Worm (Caenorhabditis elegans) whole organism, L3 larva: ENCODE data around the gene F45E12.6.

Experiments
- R02D3.7 ChIP-seq: fragments of 150-350 bp; optimal IDR thresholded peaks from 2 replicates; lab custom pipeline; 2014; ENCODE audit warnings: missing biosample characterization, missing genetic modification characterization
- ZK546.5 ChIP-seq: sonication (generic microtip); optimal IDR thresholded peaks from 2 replicates; lab custom pipeline; 2017; ENCODE audit warnings: missing biosample characterization, missing genetic modification characterization
- aly-2 ChIP-seq: fragments of 150-350 bp; optimal IDR thresholded peaks from 2 replicates; lab custom pipeline; 2014; ENCODE audit warnings: missing biosample characterization, missing genetic modification characterization
- ama-1 ChIP-seq: fragments of 150-350 bp; optimal IDR thresholded peaks from 2 replicates; lab custom pipeline; 2018
- ceh-16 ChIP-seq: sonication (generic microtip); optimal IDR thresholded peaks from 2 replicates; lab custom pipeline; 2017; ENCODE audit warnings: missing biosample characterization, missing genetic modification characterization
- ceh-28 ChIP-seq: fragments of 150-350 bp; optimal IDR thresholded peaks from 2 replicates; lab custom pipeline; 2014; ENCODE audit warnings: missing biosample characterization, missing genetic modification reagents, missing genetic modification characterization
- ceh-82 ChIP-seq: fragments of 150-350 bp; optimal IDR thresholded peaks from 2 replicates; lab custom pipeline; 2014; ENCODE audit warnings: missing biosample characterization, missing genetic modification characterization
- ceh-9 ChIP-seq: sonication (generic microtip); optimal IDR thresholded peaks from 2 replicates; lab custom pipeline; 2018; ENCODE audit warnings: missing biosample characterization, missing genetic modification characterization
- daf-12 ChIP-seq: fragments of 150-350 bp; optimal IDR thresholded peaks from 2 replicates; lab custom pipeline; 2014; ENCODE audit warnings: missing biosample characterization, missing genetic modification reagents, missing genetic modification characterization
- egl-5 ChIP-seq: fragments of 150-350 bp; optimal IDR thresholded peaks from 2 replicates; lab custom pipeline; 2017; ENCODE audit warnings: missing biosample characterization, missing genetic modification reagents, missing genetic modification characterization, inconsistent platforms
- elt-1 ChIP-seq: fragments of 150-350 bp; optimal IDR thresholded peaks from 2 replicates; lab custom pipeline; 2014; ENCODE audit warnings: missing biosample characterization, missing genetic modification characterization
- elt-2 ChIP-seq: sonication (generic microtip); optimal IDR thresholded peaks from 2 replicates; lab custom pipeline; 2016; ENCODE audit warnings: missing genetic modification reagents, mild to moderate bottlenecking, missing genetic modification characterization, missing compliant biosample characterization
- elt-3 ChIP-seq, 3 experiments: fragments of 150-350 bp in 1 of 3; sonication (generic microtip) in 2 of 3; optimal IDR thresholded peaks; 2 replicates in 2 of 3; 4 replicates in 1 of 3; lab custom pipeline; 2014 to 2017; ENCODE audit warnings: missing biosample characterization in 3 of 3, missing genetic modification characterization in 3 of 3
- eor-1 ChIP-seq, 2 experiments: fragments of 150-350 bp; optimal IDR thresholded peaks; 2 replicates each; lab custom pipeline; 2014 to 2018; ENCODE audit warnings: missing biosample characterization in 2 of 2, missing genetic modification characterization in 2 of 2
- fkh-2 ChIP-seq: fragments of 150-350 bp; optimal IDR thresholded peaks from 2 replicates; lab custom pipeline; 2014; ENCODE audit warnings: missing biosample characterization, missing genetic modification reagents, missing genetic modification characterization
- fos-1 ChIP-seq: fragments of 150-350 bp; optimal IDR thresholded peaks from 2 replicates; lab custom pipeline; 2014; ENCODE audit warnings: missing biosample characterization, missing genetic modification characterization
- hmg-11 ChIP-seq: sonication (generic microtip); optimal IDR thresholded peaks from 2 replicates; lab custom pipeline; 2016; ENCODE audit warnings: missing genetic modification characterization, missing compliant biosample characterization
- jun-1 ChIP-seq: fragments of 150-350 bp; optimal IDR thresholded peaks from 2 replicates; lab custom pipeline; 2014; ENCODE audit warnings: missing biosample characterization, missing genetic modification reagents, missing genetic modification characterization
- lin-15B ChIP-seq: fragments of 150-350 bp; optimal IDR thresholded peaks from 2 replicates; lab custom pipeline; 2014; ENCODE audit warnings: missing biosample characterization, missing genetic modification characterization
- lin-39 ChIP-seq: fragments of 150-350 bp; optimal IDR thresholded peaks from 2 replicates; lab custom pipeline; 2018; ENCODE audit warnings: missing biosample characterization, missing genetic modification reagents, missing genetic modification characterization
- lsy-12 ChIP-seq: sonication (generic microtip); optimal IDR thresholded peaks from 2 replicates; lab custom pipeline; 2016; ENCODE audit warnings: mild to moderate bottlenecking, missing genetic modification characterization, missing compliant biosample characterization
- nfya-1 ChIP-seq: sonication (generic microtip); optimal IDR thresholded peaks from 2 replicates; lab custom pipeline; 2017; ENCODE audit warnings: missing genetic modification characterization, mild to moderate bottlenecking, missing compliant biosample characterization, antibody characterized with exemption, moderate library complexity; ENCODE audit not compliant: insufficient read depth
- nhr-11 ChIP-seq: fragments of 150-350 bp; optimal IDR thresholded peaks from 2 replicates; lab custom pipeline; 2014; ENCODE audit warnings: missing biosample characterization, missing genetic modification characterization
- nhr-12 ChIP-seq: fragments of 150-350 bp; optimal IDR thresholded peaks from 2 replicates; lab custom pipeline; 2014; ENCODE audit warnings: missing biosample characterization, missing genetic modification characterization
- nhr-23 ChIP-seq: fragments of 150-350 bp; optimal IDR thresholded peaks from 2 replicates; lab custom pipeline; 2014; ENCODE audit warnings: missing biosample characterization, missing genetic modification reagents, missing genetic modification characterization
- nhr-237 ChIP-seq: fragments of 150-350 bp; optimal IDR thresholded peaks from 2 replicates; lab custom pipeline; 2014; ENCODE audit warnings: missing biosample characterization, missing genetic modification characterization
- nhr-25 ChIP-seq: sonication (generic microtip); optimal IDR thresholded peaks from 2 replicates; lab custom pipeline; 2017; ENCODE audit warnings: missing biosample characterization, missing genetic modification characterization
- nhr-28 ChIP-seq: fragments of 150-350 bp; optimal IDR thresholded peaks from 2 replicates; lab custom pipeline; 2014; ENCODE audit warnings: missing biosample characterization, missing genetic modification characterization
- nhr-43 ChIP-seq: sonication (generic microtip); optimal IDR thresholded peaks from 2 replicates; lab custom pipeline; 2016; ENCODE audit warnings: mild to moderate bottlenecking, missing genetic modification characterization, missing compliant biosample characterization; ENCODE audit not compliant: poor library complexity, severe bottlenecking
- nhr-67 ChIP-seq: fragments of 150-350 bp; optimal IDR thresholded peaks from 2 replicates; lab custom pipeline; 2014; ENCODE audit warnings: missing biosample characterization, missing genetic modification characterization
- nhr-76 ChIP-seq: fragments of 150-350 bp; sonication (generic microtip); optimal IDR thresholded peaks from 5 replicates; lab custom pipeline; 2014; ENCODE audit warnings: missing biosample characterization, missing genetic modification characterization
- nhr-77 ChIP-seq: fragments of 150-350 bp; optimal IDR thresholded peaks from 2 replicates; lab custom pipeline; 2014; ENCODE audit warnings: missing biosample characterization, missing genetic modification characterization
- pha-4 ChIP-seq: fragments of 150-350 bp; optimal IDR thresholded peaks from 2 replicates; lab custom pipeline; 2014; ENCODE audit warnings: missing biosample characterization, missing genetic modification reagents, missing genetic modification characterization
- pqm-1 ChIP-seq: fragments of 150-350 bp; optimal IDR thresholded peaks from 2 replicates; lab custom pipeline; 2017; ENCODE audit warnings: missing biosample characterization, missing genetic modification characterization, inconsistent platforms
- sea-2 ChIP-seq: fragments of 150-350 bp; sonication (generic microtip); optimal IDR thresholded peaks from 4 replicates; lab custom pipeline; 2014; ENCODE audit warnings: missing biosample characterization, missing genetic modification reagents, missing genetic modification characterization
- skn-1 ChIP-seq: fragments of 150-350 bp; optimal IDR thresholded peaks from 2 replicates; lab custom pipeline; 2014; ENCODE audit warnings: missing biosample characterization, missing genetic modification characterization
- snpc-4 ChIP-seq: fragments of 150-350 bp; optimal IDR thresholded peaks from 2 replicates; lab custom pipeline; 2014; ENCODE audit warnings: missing biosample characterization, missing genetic modification characterization
- tbx-2 ChIP-seq: sonication (generic microtip); optimal IDR thresholded peaks from 2 replicates; lab custom pipeline; 2016; ENCODE audit warnings: mild to moderate bottlenecking, missing genetic modification characterization, missing compliant biosample characterization
- unc-39 ChIP-seq: sonication (generic microtip); optimal IDR thresholded peaks from 4 replicates; lab custom pipeline; 2017; ENCODE audit warnings: missing biosample characterization, missing genetic modification characterization
- unc-62 ChIP-seq: fragments of 150-350 bp; sonication (generic microtip); optimal IDR thresholded peaks from 4 replicates; lab custom pipeline; 2014; ENCODE audit warnings: missing biosample characterization, missing genetic modification reagents, missing genetic modification characterization
- zag-1 ChIP-seq: fragments of 150-350 bp; optimal IDR thresholded peaks from 2 replicates; lab custom pipeline; 2014; ENCODE audit warnings: missing biosample characterization, missing genetic modification characterization
- ztf-11 ChIP-seq: fragments of 150-350 bp; optimal IDR thresholded peaks from 2 replicates; lab custom pipeline; 2014; ENCODE audit warnings: missing biosample characterization, missing genetic modification characterization
- ztf-4 ChIP-seq: fragments of 150-350 bp; optimal IDR thresholded peaks from 2 replicates; lab custom pipeline; 2014; ENCODE audit warnings: missing biosample characterization, missing genetic modification characterization

F45E12.6 gene

ce11 chrII:7341572-7342303 lies 27.8 kb upstream of the F45E12.6 start:
- TF ChIP-seq elt-2 (tag; lab: Kevin White, UChicago) (no peak), fkh-2 (tag; lab: Kevin White, UChicago) (no peak), ama-1 (lab: Kevin White, UChicago) (no peak)

ce11 chrII:7340703-7341102 lies 26.7 kb upstream of the F45E12.6 start:
- TF ChIP-seq ZK546.5 (tag; lab: Kevin White, UChicago) (no peak), unc-62 (GFP tag; lab: Kevin White, UChicago) (no peak), ceh-28 (tag; lab: Kevin White, UChicago) (no peak), pha-4 (tag; lab: Kevin White, UChicago) (peak; percentile 73), ama-1 (lab: Kevin White, UChicago) (peak; percentile 65)
- TF ChIP-seq, all 47 proteins: peak for 2

- TF ChIP-seq pha-4 (tag; lab: Kevin White, UChicago), result no peak
- peak; percentile 50 for TF ChIP-seq nhr-23 (tag; lab: Kevin White, UChicago)
- peak; percentile 35 for TF ChIP-seq nfya-1 (tag; lab: Kevin White, UChicago)
- TF ChIP-seq ama-1 (lab: Kevin White, UChicago), result peak; percentile 52
- peak; percentile 10 for TF ChIP-seq ceh-28 (tag; lab: Kevin White, UChicago)
- TF ChIP-seq lsy-12 (tag; lab: Kevin White, UChicago), result no peak
- TF ChIP-seq elt-3 (tag; optimal IDR thresholded peaks at IDR 0.05; lab: Kevin White, UChicago), result peak in 1 of 3 experiments; percentile 56
- TF ChIP-seq nhr-25, result peak; percentile 24
- TF ChIP-seq, all 47 proteins: peak for 6
Measured at ce11 chrII:7338995-7339394, 25.0 kb upstream of the F45E12.6 start, which contains the start of gene nhr-21. Gene nhr-21 (plus strand): TSS chrII:7339229.

- TF ChIP-seq ztf-4 (peak; percentile 53), nhr-12 (tag; lab: Kevin White, UChicago) (no peak), nhr-23 (tag; lab: Kevin White, UChicago) (peak; percentile 92), fos-1 (tag; lab: Kevin White, UChicago) (no peak), fkh-2 (tag; lab: Kevin White, UChicago) (no peak), lin-39 (peak; percentile 67), hmg-11 (peak; percentile 61), unc-39 (tag; lab: Kevin White, UChicago) (no peak), eor-1 (tag; optimal IDR thresholded peaks at IDR 0.05; lab: Kevin White, UChicago) (no peak), aly-2 (no peak), unc-62 (GFP tag; lab: Kevin White, UChicago) (no peak), tbx-2 (tag; lab: Kevin White, UChicago) (peak; percentile 75), nhr-11 (tag; lab: Kevin White, UChicago) (no peak), ceh-9 (tag; lab: Kevin White, UChicago) (no peak), egl-5 (tag; lab: Kevin White, UChicago) (no peak), ZK546.5 (tag; lab: Kevin White, UChicago) (no peak), nhr-43 (tag; lab: Kevin White, UChicago) (peak; percentile 99), nhr-25 (peak; percentile 90), ceh-28 (tag; lab: Kevin White, UChicago) (peak; percentile 67), nhr-67 (tag; lab: Kevin White, UChicago) (no peak), nhr-77 (tag; lab: Kevin White, UChicago) (no peak), jun-1 (peak; percentile 83), skn-1 (tag; lab: Kevin White, UChicago) (no peak), nfya-1 (tag; lab: Kevin White, UChicago) (peak; percentile 72), pqm-1 (tag; lab: Kevin White, UChicago) (peak; percentile 95), R02D3.7 (tag; lab: Kevin White, UChicago) (peak; percentile 10), ceh-16 (tag; lab: Kevin White, UChicago) (no peak), elt-1 (tag; lab: Kevin White, UChicago) (no peak), ama-1 (lab: Kevin White, UChicago) (peak; percentile 17), lin-15B (tag; lab: Kevin White, UChicago) (peak; percentile 2), nhr-237 (tag; lab: Kevin White, UChicago) (no peak), sea-2 (no peak), snpc-4 (tag; lab: Kevin White, UChicago) (peak; percentile 37), nhr-28 (tag; lab: Kevin White, UChicago) (no peak), daf-12 (tag; lab: Kevin White, UChicago) (no peak), lsy-12 (tag; lab: Kevin White, UChicago) (peak; percentile 66), pha-4 (tag; lab: Kevin White, UChicago) (peak; percentile 91), elt-3 (tag; optimal IDR thresholded peaks at IDR 0.05; lab: Kevin White, UChicago) (peak in 2 of 3 experiments; percentile 34 to 69), ceh-82 (tag; lab: Kevin White, UChicago) (no peak), nhr-76 (no peak), zag-1 (tag; lab: Kevin White, UChicago) (no peak), elt-2 (tag; lab: Kevin White, UChicago) (peak; percentile 94), ztf-11 (tag; lab: Kevin White, UChicago) (no peak)
Measured at ce11 chrII:7337469-7337893, 23.5 kb upstream of the F45E12.6 start.
